Fruit fly (Drosophila melanogaster) S2 (cell line): ENCODE measurements around the gene Nup35.
A peak's percentile ranks its signal among the peaks of the same experiment; 100 is the strongest.

Experiments used
- CG8478 ChIP-seq: fragments of >200 bp; optimal IDR thresholded peaks from 2 replicates; lab custom pipeline; 2018
- CTCF ChIP-seq, 2 experiments: fragments of >200 bp; optimal IDR thresholded peaks; 2 replicates each; lab custom pipeline; 2018

- no peak for TF ChIP-seq CG8478
- peak in 1 of 2 experiments; percentile 4 for TF ChIP-seq CTCF (optimal IDR thresholded peaks at IDR 0.05; lab: Kevin White, UChicago)
These were observed 905 bp upstream of the Nup35 start, which contains the start of gene Rip11 for dm6 chrX:18646855-18647699.
